Fruit fly (Drosophila melanogaster): ENCODE data around the gene crim.

The crim gene

dm6 chr3L:11692853-11693252, 18.3 kb downstream of the crim start:
- TF ChIP-seq Optix (GFP tag; IDR thresholded peaks at IDR 0.05) = no peak
- TF ChIP-seq chm (GFP tag; IDR thresholded peaks at IDR 0.05) = 0 out of 2 replicates have a peak, but pooled peaks have one; percentile 28
- no peak for TF ChIP-seq cwo (GFP tag; optimal IDR thresholded peaks at IDR 0.05)
- TF ChIP-seq Oli (tag; optimal IDR thresholded peaks at IDR 0.05) = no peak
- no peak for TF ChIP-seq row (GFP tag; IDR thresholded peaks at IDR 0.05)
- no peak for TF ChIP-seq lbe (GFP tag; optimal IDR thresholded peaks at IDR 0.05)
- TF ChIP-seq insv (GFP tag; optimal IDR thresholded peaks at IDR 0.05) = no peak
- 0 out of 3 replicates have a peak, but pooled peaks have one; percentile 45 for TF ChIP-seq CG6791 (GFP tag; IDR thresholded peaks at IDR 0.05; ENCODE audit: partially characterized antibody)
- no peak for TF ChIP-seq CG17186 (GFP tag; optimal IDR thresholded peaks at IDR 0.05)
- no peak for TF ChIP-seq slbo (GFP tag; IDR thresholded peaks at IDR 0.05)
- no peak for TF ChIP-seq Hsf (GFP tag; optimal IDR thresholded peaks at IDR 0.05)
- TF ChIP-seq CG2116 (GFP tag; optimal IDR thresholded peaks at IDR 0.05) = no peak
- no peak for TF ChIP-seq CG7963 (GFP tag; IDR thresholded peaks at IDR 0.05; ENCODE audit: partially characterized antibody)
- TF ChIP-seq so (GFP tag; IDR thresholded peaks at IDR 0.05) = no peak
- no peak for TF ChIP-seq CG10462 (GFP tag; optimal IDR thresholded peaks at IDR 0.05)
- TF ChIP-seq tll (GFP tag; optimal IDR thresholded peaks at IDR 0.05) = peak in 1 of 2 experiments; percentile 25
- no peak for TF ChIP-seq TFAM (GFP tag; optimal IDR thresholded peaks at IDR 0.05)
- TF ChIP-seq HLHmδ (GFP tag; optimal IDR thresholded peaks at IDR 0.05) = no peak
- no peak for TF ChIP-seq crc (GFP tag; optimal IDR thresholded peaks at IDR 0.05)
- peak; percentile 11 for TF ChIP-seq Neu2 (GFP tag; optimal IDR thresholded peaks at IDR 0.05; ENCODE audit: borderline replicate concordance)
- TF ChIP-seq vnd (GFP tag; IDR thresholded peaks at IDR 0.05; ENCODE audit: partially characterized antibody) = peak; percentile 11; the same call in 1 of the 3 replicates
- TF ChIP-seq CG31224 (GFP tag; IDR thresholded peaks at IDR 0.05) = no peak
- TF ChIP-seq maf-S (GFP tag; optimal IDR thresholded peaks at IDR 0.05) = no peak
- TF ChIP-seq zfh1 (GFP tag; IDR thresholded peaks at IDR 0.05) = peak; percentile 8; the same call in 1 of the 3 replicates
- 0 out of 2 replicates have a peak, but pooled peaks have one; percentile 31 for TF ChIP-seq amos (GFP tag; IDR thresholded peaks at IDR 0.05; ENCODE audit: partially characterized antibody)
- TF ChIP-seq Side (GFP tag; optimal IDR thresholded peaks at IDR 0.05) = no peak
- TF ChIP-seq Fer1 (GFP tag; optimal IDR thresholded peaks at IDR 0.05) = no peak
- TF ChIP-seq bbx (GFP tag; IDR thresholded peaks at IDR 0.05; ENCODE audit: partially characterized antibody) = no peak
- no peak for TF ChIP-seq bigmax (GFP tag; optimal IDR thresholded peaks at IDR 0.05)
- TF ChIP-seq CG12659 (GFP tag; optimal IDR thresholded peaks at IDR 0.05) = no peak
- no peak for TF ChIP-seq Myb (GFP tag; optimal IDR thresholded peaks at IDR 0.05)
- TF ChIP-seq CG14860 (GFP tag; IDR thresholded peaks at IDR 0.05; ENCODE audit: partially characterized antibody) = no peak
- TF ChIP-seq CG10959 (GFP tag; IDR thresholded peaks at IDR 0.05) = no peak
- TF ChIP-seq CG12391 (tag; optimal IDR thresholded peaks at IDR 0.05) = no peak
- no peak for TF ChIP-seq ssp (GFP tag; IDR thresholded peaks at IDR 0.05)
- TF ChIP-seq bsh (GFP tag; optimal IDR thresholded peaks at IDR 0.05) = no peak
- 0 out of 2 replicates have a peak, but pooled peaks have one; percentile 15 for TF ChIP-seq sob (GFP tag; IDR thresholded peaks at IDR 0.05)
- no peak for TF ChIP-seq zf30C (GFP tag; optimal IDR thresholded peaks at IDR 0.05)
- TF ChIP-seq zen (tag; optimal IDR thresholded peaks at IDR 0.05) = peak; percentile 99
- no peak for TF ChIP-seq CrebB (tag; optimal IDR thresholded peaks at IDR 0.05)
- no peak for TF ChIP-seq Rx (GFP tag; IDR thresholded peaks at IDR 0.05)
- no peak for TF ChIP-seq tna (GFP tag; IDR thresholded peaks at IDR 0.05; ENCODE audit: partially characterized antibody)

Data from whole organism, embryonic.